Fruit fly (Drosophila melanogaster): Measurements from ENCODE around the gene CG4278.

CG4278 gene

DNA sequence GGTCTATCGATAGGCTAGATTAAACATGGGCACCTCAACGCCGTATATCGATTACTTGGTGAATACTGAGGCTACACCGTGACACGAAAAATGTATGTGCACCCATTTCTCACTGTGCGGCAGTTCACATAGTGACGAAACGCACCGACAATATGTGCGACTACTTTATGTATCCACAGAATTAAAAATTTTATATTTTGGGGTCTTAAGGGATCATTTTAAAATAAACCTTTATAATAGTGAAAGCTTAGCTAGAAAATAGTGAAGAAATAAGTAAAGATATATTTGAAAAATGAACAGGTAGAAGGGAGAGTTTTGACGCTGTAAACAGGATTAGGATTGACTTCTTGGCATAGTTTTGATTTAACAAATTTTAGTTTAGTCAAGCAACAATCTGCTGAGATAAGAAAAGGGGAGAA is 2.2 kb downstream of the CG4278 start, which contains the start of gene mRpL4:
Gene mRpL4, minus strand, starts transcription at position 31 of the 419 bp plus-strand sequence.
- TF ChIP-seq CG8478 (optimal IDR thresholded peaks at IDR 0.05), result no peak
- TF ChIP-seq usp (GFP tag; optimal IDR thresholded peaks at IDR 0.05), result no peak
- TF ChIP-seq Dll (optimal IDR thresholded peaks at IDR 0.05), result no peak
- TF ChIP-seq pan (optimal IDR thresholded peaks at IDR 0.05), result no peak
- no peak for TF ChIP-seq psq (optimal IDR thresholded peaks at IDR 0.05)
- no peak for TF ChIP-seq EcR (GFP tag; optimal IDR thresholded peaks at IDR 0.05)

DNA sequence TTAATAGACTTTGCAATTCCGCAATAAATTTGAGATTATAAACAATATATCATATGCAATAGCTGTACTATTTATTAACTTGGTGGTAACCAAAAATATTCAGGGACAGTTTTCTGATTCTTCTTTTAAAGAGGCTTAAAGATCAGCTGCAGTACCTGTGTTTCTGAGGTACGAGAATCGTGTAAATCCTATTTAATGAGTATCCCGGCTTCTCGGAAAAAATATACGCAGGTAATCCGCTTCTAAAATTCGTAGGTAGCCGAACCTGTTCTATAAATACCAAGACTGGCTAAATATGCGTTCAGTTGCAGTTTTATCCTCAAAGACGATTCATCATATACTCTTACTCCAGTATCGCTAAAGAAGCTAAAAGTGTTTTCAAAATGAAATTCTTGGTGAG is 2.8 kb downstream of the CG4278 start, which contains the start of gene CG4440:
Gene CG4440, plus strand, starts transcription at position 301 of the 400 bp plus-strand sequence.
- TF ChIP-seq Dll (optimal IDR thresholded peaks at IDR 0.05) (no peak), CG8478 (optimal IDR thresholded peaks at IDR 0.05) (no peak), EcR (GFP tag; optimal IDR thresholded peaks at IDR 0.05) (no peak), pan (optimal IDR thresholded peaks at IDR 0.05) (no peak), usp (GFP tag; optimal IDR thresholded peaks at IDR 0.05) (no peak), psq (optimal IDR thresholded peaks at IDR 0.05) (no peak)

DNA sequence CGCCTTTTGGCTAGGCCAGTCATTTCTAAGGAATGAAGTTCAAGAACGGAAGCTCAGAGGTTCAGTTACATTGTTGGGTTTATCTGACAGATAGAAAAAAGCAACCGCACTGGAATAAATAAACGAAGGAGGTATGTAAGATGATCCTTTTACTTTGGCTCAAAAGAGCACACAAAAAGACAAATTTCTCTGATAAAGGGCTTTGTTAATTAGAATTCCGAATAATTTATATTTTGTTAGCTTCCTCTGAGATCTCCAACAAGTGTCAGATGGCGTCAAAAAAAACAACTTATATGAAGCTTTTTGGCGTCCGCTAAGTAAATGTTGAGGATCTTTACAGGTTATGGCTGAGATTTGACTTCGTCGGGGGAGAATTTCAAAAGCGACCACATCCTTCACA is 10.9 kb downstream of the CG4278 start, which contains the start of gene CG31817:
Gene CG31817, minus strand, starts transcription at position 101 of the 400 bp plus-strand sequence.
- TF ChIP-seq usp (GFP tag; optimal IDR thresholded peaks at IDR 0.05) (no peak), Dll (optimal IDR thresholded peaks at IDR 0.05) (no peak), pan (optimal IDR thresholded peaks at IDR 0.05) (no peak), psq (optimal IDR thresholded peaks at IDR 0.05) (no peak), EcR (GFP tag; optimal IDR thresholded peaks at IDR 0.05) (no peak), CG8478 (optimal IDR thresholded peaks at IDR 0.05) (no peak)

DNA sequence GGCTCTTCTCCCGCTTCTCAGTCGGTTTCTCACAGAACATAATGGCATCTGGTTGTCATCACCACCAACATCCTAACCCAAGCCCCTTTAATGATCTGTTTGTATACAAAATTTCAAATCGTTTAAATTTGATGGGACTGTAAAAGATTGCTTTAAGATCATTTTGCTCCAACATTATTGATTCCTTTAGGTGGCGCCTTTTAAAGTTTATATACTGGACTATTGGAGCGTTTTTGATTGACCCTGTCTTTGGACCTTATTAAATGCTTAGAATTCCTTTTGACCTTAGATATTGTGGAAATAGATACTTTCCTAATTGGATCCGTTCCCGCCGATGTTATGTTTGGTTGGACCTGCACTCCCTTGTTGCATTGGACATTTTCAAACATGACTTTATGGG is 13.4 kb downstream of the CG4278 start, which contains the start of gene CG42266:
Gene CG42266, minus strand, starts transcription at position 101 of the 400 bp plus-strand sequence.
- TF ChIP-seq psq (optimal IDR thresholded peaks at IDR 0.05) (no peak), CG8478 (optimal IDR thresholded peaks at IDR 0.05) (no peak), usp (GFP tag; optimal IDR thresholded peaks at IDR 0.05) (no peak), pan (optimal IDR thresholded peaks at IDR 0.05) (no peak)

DNA sequence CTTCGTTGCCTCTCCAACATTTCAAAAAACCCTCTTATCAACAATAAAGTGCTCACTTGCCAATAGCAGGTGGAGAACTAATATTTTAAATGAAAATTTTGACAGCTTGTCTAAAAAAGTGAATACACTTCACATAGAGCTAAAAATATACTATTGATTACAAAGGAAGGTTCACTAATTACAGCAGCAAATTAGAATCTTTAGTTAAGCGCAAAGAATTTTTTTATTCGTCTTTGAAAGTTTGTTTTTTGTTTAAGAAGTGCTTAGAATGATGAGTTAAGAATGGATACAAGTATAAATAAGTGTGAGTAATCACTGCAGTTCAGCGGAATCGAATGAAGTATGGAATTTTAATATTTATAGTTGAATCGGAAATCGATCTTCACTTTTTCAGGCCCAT is 15.4 kb downstream of the CG4278 start, which contains the start of gene CG44405:
Gene CG44405, minus strand, starts transcription at position 101 of the 400 bp plus-strand sequence.
- TF ChIP-seq Dll (optimal IDR thresholded peaks at IDR 0.05) (no peak), psq (optimal IDR thresholded peaks at IDR 0.05) (no peak), usp (GFP tag; optimal IDR thresholded peaks at IDR 0.05) (no peak), CG8478 (optimal IDR thresholded peaks at IDR 0.05) (no peak), EcR (GFP tag; optimal IDR thresholded peaks at IDR 0.05) (no peak), pan (optimal IDR thresholded peaks at IDR 0.05) (no peak)

DNA sequence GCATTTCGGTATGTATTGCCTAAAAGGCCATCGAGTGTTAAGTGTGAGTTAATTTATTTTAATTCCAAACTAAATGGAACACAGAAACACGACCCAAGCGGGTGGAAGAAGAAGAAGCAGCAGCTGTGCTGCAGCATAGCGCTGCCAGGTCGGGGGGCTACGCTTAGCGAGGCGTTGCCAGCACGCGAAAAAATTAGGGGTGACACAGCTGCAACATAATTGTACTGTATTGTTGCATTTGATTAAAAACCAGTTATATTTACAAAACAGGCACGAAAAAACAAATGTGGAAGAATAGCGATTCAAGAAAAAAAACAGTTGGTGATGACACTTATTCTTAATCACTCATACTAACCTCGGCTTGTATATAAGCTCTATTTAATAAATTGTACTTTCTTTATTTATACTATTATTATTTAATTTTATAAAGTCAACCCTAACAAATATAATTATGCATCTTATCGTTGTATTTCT is 23.3 kb downstream of the CG4278 start:
- TF ChIP-seq CG8478 (optimal IDR thresholded peaks at IDR 0.05) (no peak), Dll (optimal IDR thresholded peaks at IDR 0.05) (no peak), usp (GFP tag; optimal IDR thresholded peaks at IDR 0.05) (no peak), pan (optimal IDR thresholded peaks at IDR 0.05) (no peak), psq (optimal IDR thresholded peaks at IDR 0.05) (no peak), EcR (GFP tag; optimal IDR thresholded peaks at IDR 0.05) (no peak)

DNA sequence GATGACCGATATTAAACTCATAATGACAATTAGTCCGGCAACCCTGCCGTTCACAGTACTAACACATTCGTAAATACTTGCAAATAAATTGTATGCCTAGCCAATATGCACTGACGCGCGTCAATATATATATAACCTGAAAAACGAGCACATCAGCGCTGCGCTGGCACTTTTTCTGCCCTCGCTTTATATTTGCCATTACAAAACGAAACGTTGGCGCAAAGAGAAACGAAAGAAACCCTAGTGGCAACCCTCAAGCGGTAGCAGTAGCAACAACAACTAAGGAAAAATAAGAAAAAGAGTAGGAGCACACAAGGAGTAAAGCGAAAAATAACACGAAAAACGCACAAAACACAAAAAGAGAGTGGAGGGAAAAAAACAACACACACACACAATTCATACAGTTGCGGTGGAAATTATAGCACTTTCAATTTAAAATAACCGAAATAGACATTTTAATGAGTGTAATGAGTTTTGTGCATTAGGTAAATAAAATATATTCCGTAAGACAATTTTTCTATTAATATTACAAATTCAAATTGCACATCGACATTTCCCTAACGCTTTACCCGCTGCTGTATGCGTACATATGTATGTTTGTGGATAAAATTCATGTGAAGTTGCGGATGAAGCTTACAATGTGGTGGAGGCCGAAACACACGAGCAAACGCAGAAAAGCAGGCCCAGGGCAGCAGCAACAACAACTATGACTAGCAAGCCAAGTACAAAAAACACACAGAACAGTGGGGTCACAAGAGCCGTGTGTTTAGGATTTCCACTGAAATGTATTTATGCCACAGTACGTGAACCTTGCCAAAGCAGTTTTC is 24.1 kb downstream of the CG4278 start:
- TF ChIP-seq CG8478 (optimal IDR thresholded peaks at IDR 0.05) (no peak), psq (optimal IDR thresholded peaks at IDR 0.05) (peak; percentile 75)

DNA sequence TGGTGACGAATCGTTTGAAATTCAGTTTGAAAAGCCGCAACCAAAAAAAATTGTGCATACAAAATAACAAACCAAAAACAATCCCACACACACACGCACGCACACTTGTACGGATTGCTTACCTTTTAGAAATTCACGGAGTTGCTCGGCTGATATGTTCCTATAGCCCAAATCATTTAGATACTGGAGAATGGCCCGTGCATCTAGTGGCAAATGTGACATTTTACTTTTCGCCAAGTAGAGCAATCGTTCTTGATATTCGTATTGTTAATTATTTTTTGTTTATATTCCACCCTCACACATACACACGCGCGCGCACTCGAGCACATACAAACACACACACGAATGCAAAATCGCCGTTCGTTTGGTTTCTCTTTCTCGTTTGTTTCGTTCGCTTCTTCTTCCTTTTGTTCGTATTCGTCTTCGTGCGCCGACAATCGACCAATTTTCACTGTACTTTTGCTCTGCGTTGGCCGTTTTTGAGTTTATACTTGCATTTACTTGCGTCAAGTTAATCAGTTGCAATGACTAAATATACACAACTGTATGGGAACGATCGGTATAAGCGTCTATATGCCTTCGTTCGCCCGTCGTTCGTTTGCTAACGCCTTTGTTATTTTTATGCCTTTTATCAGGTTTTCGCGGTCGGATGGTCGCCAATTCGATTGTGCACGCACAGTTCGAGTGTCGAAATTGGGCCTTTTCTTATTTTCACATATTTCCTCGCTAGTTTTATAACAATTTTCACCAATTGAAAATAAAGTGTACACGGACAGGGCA is 25.1 kb downstream of the CG4278 start:
- no peak for TF ChIP-seq Dll (optimal IDR thresholded peaks at IDR 0.05)
- no peak for TF ChIP-seq psq (optimal IDR thresholded peaks at IDR 0.05)
- no peak for TF ChIP-seq usp (GFP tag; optimal IDR thresholded peaks at IDR 0.05)
- TF ChIP-seq pan (optimal IDR thresholded peaks at IDR 0.05), result no peak
- no peak for TF ChIP-seq CG8478 (optimal IDR thresholded peaks at IDR 0.05)
- TF ChIP-seq EcR (GFP tag; optimal IDR thresholded peaks at IDR 0.05), result no peak

DNA sequence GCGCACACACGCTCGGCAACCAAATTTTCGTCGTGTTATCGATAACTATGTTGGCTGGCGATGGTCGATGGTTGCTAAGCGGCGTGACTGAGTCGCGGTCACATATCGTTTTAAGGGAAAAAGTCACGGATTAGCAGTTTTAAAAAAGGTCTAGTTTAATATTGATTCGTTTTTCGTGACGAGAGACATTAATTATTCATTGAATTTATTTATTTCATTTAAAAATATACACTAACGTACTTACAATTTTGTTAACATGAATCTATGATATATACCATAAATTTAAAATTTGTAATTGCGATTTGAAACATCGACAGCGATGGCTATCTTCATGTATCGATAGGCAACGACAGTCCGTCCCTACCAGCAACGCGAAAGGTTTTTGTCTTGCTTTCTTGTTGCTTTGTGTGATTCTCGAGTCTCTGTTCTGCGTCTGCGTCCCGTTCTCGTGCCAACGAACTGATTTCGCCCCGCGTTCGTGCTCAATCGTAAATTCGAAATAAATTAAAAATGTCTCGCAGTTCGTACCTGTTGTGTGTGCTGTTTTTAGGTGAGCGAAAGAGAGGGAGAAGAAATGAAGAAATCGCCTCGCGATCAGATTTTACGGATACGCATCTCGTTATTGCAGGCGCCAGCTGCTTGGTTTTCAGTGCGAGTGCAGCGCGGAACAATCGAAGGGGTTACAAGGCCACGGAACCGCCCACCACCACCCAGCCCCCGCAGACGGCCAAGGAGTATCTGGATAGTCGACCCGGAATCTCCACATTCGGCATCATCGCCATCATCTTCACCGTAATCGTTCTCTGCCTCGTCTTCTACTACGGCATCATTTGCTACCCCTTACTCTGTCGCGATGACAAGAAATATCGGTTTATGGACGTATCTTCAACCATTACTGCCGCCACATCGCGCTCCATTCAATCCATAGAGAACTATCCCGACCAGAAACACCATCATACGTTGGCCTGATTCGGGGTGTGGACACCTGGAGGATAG is 26.0 kb downstream of the CG4278 start, which contains the start of the genes Hyls1, chif and CG4455:
Gene Hyls1, minus strand, starts transcription at position 44 of the 996 bp plus-strand sequence.
Gene chif, minus strand, starts transcription at position 44 of the 996 bp plus-strand sequence.
Gene CG4455, plus strand, starts transcription at position 350 of the 996 bp plus-strand sequence.
- no peak for TF ChIP-seq pan (optimal IDR thresholded peaks at IDR 0.05)
- TF ChIP-seq CG8478 (optimal IDR thresholded peaks at IDR 0.05), result no peak
- TF ChIP-seq EcR (GFP tag; optimal IDR thresholded peaks at IDR 0.05), result no peak
- TF ChIP-seq usp (GFP tag; optimal IDR thresholded peaks at IDR 0.05), result no peak
- no peak for TF ChIP-seq psq (optimal IDR thresholded peaks at IDR 0.05)
- no peak for TF ChIP-seq Dll (optimal IDR thresholded peaks at IDR 0.05)

DNA sequence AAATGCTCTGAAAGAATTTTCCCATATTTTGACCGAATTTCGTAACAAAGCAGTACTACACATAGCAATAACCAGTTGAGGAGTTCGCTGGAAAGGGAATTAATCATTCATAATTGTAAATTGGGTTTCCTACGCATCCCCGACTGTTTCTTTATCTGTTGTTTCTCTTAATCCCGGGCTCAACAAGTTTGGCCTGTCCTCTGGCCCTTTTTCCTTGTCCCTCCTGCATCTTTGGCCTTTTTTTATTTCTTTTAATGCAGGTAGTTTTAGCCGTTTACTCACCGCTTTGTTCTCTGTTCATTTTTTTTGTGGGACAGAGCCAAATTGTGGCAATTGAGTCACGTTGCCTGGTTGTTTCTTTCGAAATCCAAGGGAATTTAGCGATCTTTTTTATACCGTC is 26.9 kb downstream of the CG4278 start:
- no peak for TF ChIP-seq EcR (GFP tag; optimal IDR thresholded peaks at IDR 0.05)
- no peak for TF ChIP-seq pan (optimal IDR thresholded peaks at IDR 0.05)
- TF ChIP-seq Dll (optimal IDR thresholded peaks at IDR 0.05), result no peak
- TF ChIP-seq psq (optimal IDR thresholded peaks at IDR 0.05), result no peak
- TF ChIP-seq usp (GFP tag; optimal IDR thresholded peaks at IDR 0.05), result no peak
- no peak for TF ChIP-seq CG8478 (optimal IDR thresholded peaks at IDR 0.05)
